Fruit fly (Drosophila melanogaster) whole organism, embryonic: ENCODE data around the gene sol.

ENCODE experiments used
- Adf1 ChIP-seq: fragments of 200-800 bp; sonication (Bioruptor generic); IDR thresholded peaks from 2 replicates; pipeline ENCODE4 v1.3.6; 2022; ENCODE audit warnings: missing biosample characterization, missing genetic modification characterization
- BtbVII ChIP-seq: fragments of 200-800 bp; sonication (Bioruptor generic); optimal IDR thresholded peaks from 3 replicates; lab custom pipeline; 2017; ENCODE audit warnings: missing biosample characterization, mild to moderate bottlenecking, missing genetic modification characterization
- CG10274 ChIP-seq: fragments of 200-800 bp; sonication (Bioruptor generic); optimal IDR thresholded peaks from 3 replicates; lab custom pipeline; 2017; ENCODE audit warnings: missing biosample characterization, mild to moderate bottlenecking, missing genetic modification characterization
- CG11085 ChIP-seq: fragments of 200-800 bp; sonication (Bioruptor generic); IDR thresholded peaks from 2 replicates; pipeline ENCODE4 v1.3.6; 2022; ENCODE audit warnings: missing biosample characterization, missing genetic modification characterization
- CG12236 ChIP-seq: fragments of 200-800 bp; sonication (Bioruptor generic); optimal IDR thresholded peaks from 2 replicates; lab custom pipeline; 2016; ENCODE audit warnings: missing biosample characterization, missing genetic modification characterization
- CG14667 ChIP-seq: fragments of 200-800 bp; sonication (Bioruptor generic); IDR thresholded peaks from 2 replicates; pipeline ENCODE4 v1.3.6; 2022; ENCODE audit warnings: missing biosample characterization, missing genetic modification characterization
- CG14710 ChIP-seq: fragments of 200-800 bp; sonication (Bioruptor generic); optimal IDR thresholded peaks from 3 replicates; lab custom pipeline; 2019; ENCODE audit warnings: missing biosample characterization, mild to moderate bottlenecking, missing genetic modification characterization, moderate library complexity
- CG1647 ChIP-seq: fragments of 200-800 bp; sonication (Bioruptor generic); optimal IDR thresholded peaks from 3 replicates; lab custom pipeline; 2016; ENCODE audit warnings: missing biosample characterization, missing genetic modification characterization
- CG16813 ChIP-seq: fragments of 200-800 bp; sonication (Bioruptor generic); IDR thresholded peaks from 3 replicates; pipeline ENCODE4 v1.3.6; 2022; ENCODE audit warnings: missing biosample characterization, missing genetic modification characterization; ENCODE audit not compliant: partially characterized antibody
- CG17802 ChIP-seq: fragments of 200-800 bp; sonication (Bioruptor generic); optimal IDR thresholded peaks from 2 replicates; lab custom pipeline; 2018; ENCODE audit warnings: missing biosample characterization, mild to moderate bottlenecking, missing genetic modification characterization, moderate library complexity
- CG18764 ChIP-seq: fragments of 200-800 bp; sonication (Bioruptor generic); optimal IDR thresholded peaks from 3 replicates; lab custom pipeline; 2016; ENCODE audit warnings: missing biosample characterization, missing genetic modification characterization
- CG2116 ChIP-seq: fragments of 200-800 bp; sonication (Bioruptor generic); optimal IDR thresholded peaks from 3 replicates; lab custom pipeline; 2018; ENCODE audit warnings: missing biosample characterization, mild to moderate bottlenecking, missing genetic modification characterization
- CG31365 ChIP-seq: fragments of 200-800 bp; sonication (Bioruptor generic); optimal IDR thresholded peaks from 2 replicates; lab custom pipeline; 2018; ENCODE audit warnings: missing biosample characterization, mild to moderate bottlenecking, missing genetic modification characterization
- CG32772 ChIP-seq: fragments of 200-800 bp; sonication (Bioruptor generic); IDR thresholded peaks from 2 replicates; pipeline ENCODE4 v1.3.6; 2022; ENCODE audit warnings: missing biosample characterization, missing genetic modification characterization
- CG33557 ChIP-seq: fragments of 200-800 bp; sonication (Bioruptor generic); optimal IDR thresholded peaks from 2 replicates; lab custom pipeline; 2019; ENCODE audit warnings: missing biosample characterization, mild to moderate bottlenecking, missing genetic modification characterization, moderate library complexity
- CG34376 ChIP-seq: fragments of 200-800 bp; sonication (Bioruptor generic); optimal IDR thresholded peaks from 2 replicates; lab custom pipeline; 2018; ENCODE audit warnings: missing biosample characterization, mild to moderate bottlenecking, missing genetic modification characterization
- CG4328 ChIP-seq: fragments of 200-800 bp; sonication (Bioruptor generic); optimal IDR thresholded peaks from 3 replicates; lab custom pipeline; 2017; ENCODE audit warnings: missing biosample characterization, missing genetic modification reagents, missing genetic modification characterization
- CG4820 ChIP-seq: fragments of 200-800 bp; sonication (Bioruptor generic); optimal IDR thresholded peaks from 3 replicates; lab custom pipeline; 2016; ENCODE audit warnings: missing biosample characterization, missing genetic modification characterization
- CG5180 ChIP-seq: fragments of 200-800 bp; sonication (Bioruptor generic); optimal IDR thresholded peaks from 3 replicates; lab custom pipeline; 2017; ENCODE audit warnings: missing biosample characterization, missing genetic modification characterization, mild to moderate bottlenecking, moderate library complexity, missing genetic modification reagents
- CG6272 ChIP-seq: fragments of 200-800 bp; sonication (Bioruptor generic); IDR thresholded peaks from 2 replicates; pipeline ENCODE4 v1.3.6; 2022; ENCODE audit warnings: missing biosample characterization, missing genetic modification characterization
- CG6791 ChIP-seq: fragments of 200-800 bp; sonication (Bioruptor generic); IDR thresholded peaks from 3 replicates; pipeline ENCODE4 v1.3.6; 2022; ENCODE audit warnings: missing biosample characterization, missing genetic modification characterization; ENCODE audit not compliant: partially characterized antibody
- CG6854 ChIP-seq: fragments of 200-800 bp; sonication (Bioruptor generic); optimal IDR thresholded peaks from 3 replicates; lab custom pipeline; 2017; ENCODE audit warnings: missing biosample characterization, mild to moderate bottlenecking, missing genetic modification characterization
- CG7372 ChIP-seq: fragments of 200-800 bp; sonication (Bioruptor generic); IDR thresholded peaks from 2 replicates; pipeline ENCODE4 v1.3.6; 2022; ENCODE audit warnings: missing biosample characterization, missing genetic modification characterization
- CG7928 ChIP-seq: fragments of 200-800 bp; sonication (Bioruptor generic); optimal IDR thresholded peaks from 2 replicates; lab custom pipeline; 2017; ENCODE audit warnings: missing biosample characterization, mild to moderate bottlenecking, missing genetic modification characterization
- CG8290 ChIP-seq, 3 experiments: fragments of 200-800 bp; sonication (Bioruptor generic); optimal IDR thresholded peaks; 2 replicates each; lab custom pipeline; 2016 to 2019; ENCODE audit warnings: missing biosample characterization in 3 of 3, missing genetic modification characterization in 3 of 3, mild to moderate bottlenecking in 2 of 3, moderate library complexity in 1 of 3
- CG8388 ChIP-seq: fragments of 200-800 bp; sonication (Bioruptor generic); optimal IDR thresholded peaks from 2 replicates; lab custom pipeline; 2019; ENCODE audit warnings: missing biosample characterization, mild to moderate bottlenecking, missing genetic modification characterization, moderate library complexity
- CG8478 ChIP-seq: fragments of >200 bp; optimal IDR thresholded peaks from 2 replicates; lab custom pipeline; 2018
- CG8944 ChIP-seq: fragments of 200-800 bp; sonication (Bioruptor generic); optimal IDR thresholded peaks from 3 replicates; lab custom pipeline; 2016; ENCODE audit warnings: missing biosample characterization, missing genetic modification characterization
- CG9797 ChIP-seq: fragments of 200-800 bp; sonication (Bioruptor generic); optimal IDR thresholded peaks from 3 replicates; lab custom pipeline; 2018; ENCODE audit warnings: missing biosample characterization, mild to moderate bottlenecking, missing genetic modification characterization
- Dip2 ChIP-seq: fragments of 200-800 bp; sonication (Bioruptor generic); IDR thresholded peaks from 2 replicates; pipeline ENCODE4 v1.3.6; 2022; ENCODE audit warnings: missing biosample characterization, missing genetic modification characterization
- Dref ChIP-seq: fragments of 200-800 bp; sonication (Bioruptor generic); IDR thresholded peaks from 2 replicates; pipeline ENCODE4 v1.3.6; 2022; ENCODE audit warnings: missing biosample characterization, missing genetic modification characterization
- Eip74EF ChIP-seq, 2 experiments: fragments of 200-800 bp in 1 of 2; fragments of >200 bp in 1 of 2; sonication (Bioruptor generic) in 1 of 2; optimal IDR thresholded peaks; 2 replicates each; lab custom pipeline; 2017 to 2019; ENCODE audit warnings: missing biosample characterization in 2 of 2, missing genetic modification characterization in 2 of 2, mild to moderate bottlenecking in 1 of 2, moderate library complexity in 1 of 2
- Fer2 ChIP-seq: fragments of 200-800 bp; sonication (Bioruptor generic); optimal IDR thresholded peaks from 2 replicates; lab custom pipeline; 2018; ENCODE audit warnings: missing biosample characterization, mild to moderate bottlenecking, missing genetic modification characterization, moderate library complexity
- H2.0 ChIP-seq: fragments of 200-800 bp; sonication (Bioruptor generic); IDR thresholded peaks from 2 replicates; pipeline ENCODE4 v1.3.6; 2022; ENCODE audit warnings: missing biosample characterization, missing genetic modification characterization
- Hr51 ChIP-seq, 2 experiments: fragments of 200-800 bp; sonication (Bioruptor generic); optimal IDR thresholded peaks; 2 replicates in 1 of 2; 3 replicates in 1 of 2; lab custom pipeline; 2016 to 2018; ENCODE audit warnings: missing biosample characterization in 2 of 2, missing genetic modification characterization in 2 of 2, mild to moderate bottlenecking in 1 of 2, moderate library complexity in 1 of 2
- Lpt ChIP-seq: fragments of >200 bp; optimal IDR thresholded peaks from 2 replicates; lab custom pipeline; 2018; ENCODE audit warnings: missing biosample characterization, missing genetic modification characterization
- Oaz ChIP-seq: fragments of 200-800 bp; sonication (Bioruptor generic); IDR thresholded peaks from 2 replicates; pipeline ENCODE4 v1.3.6; 2022; ENCODE audit warnings: missing biosample characterization, missing genetic modification characterization
- bigmax ChIP-seq: fragments of 200-800 bp; sonication (Bioruptor generic); optimal IDR thresholded peaks from 2 replicates; lab custom pipeline; 2018; ENCODE audit warnings: missing biosample characterization, mild to moderate bottlenecking, missing genetic modification characterization
- chinmo ChIP-seq: fragments of 200-800 bp; sonication (Bioruptor generic); IDR thresholded peaks from 4 replicates; pipeline ENCODE4 v1.3.6; 2022; ENCODE audit warnings: missing biosample characterization, missing genetic modification characterization; ENCODE audit not compliant: partially characterized antibody
- da ChIP-seq: fragments of 200-800 bp; sonication (Bioruptor generic); optimal IDR thresholded peaks from 2 replicates; lab custom pipeline; 2016; ENCODE audit warnings: missing biosample characterization, missing genetic modification characterization
- dan ChIP-seq: fragments of 200-800 bp; sonication (Bioruptor generic); IDR thresholded peaks from 2 replicates; pipeline ENCODE4 v1.3.6; 2022; ENCODE audit warnings: missing biosample characterization, missing genetic modification characterization
- dpn ChIP-seq, 2 experiments: fragments of 200-800 bp; sonication (Bioruptor generic); optimal IDR thresholded peaks; 3 replicates each; lab custom pipeline; 2016; ENCODE audit warnings: missing biosample characterization in 2 of 2, missing genetic modification characterization in 2 of 2
- grn ChIP-seq: fragments of 200-800 bp; sonication (Bioruptor generic); optimal IDR thresholded peaks from 3 replicates; lab custom pipeline; 2017; ENCODE audit warnings: missing biosample characterization, missing genetic modification characterization
- hkb ChIP-seq, 2 experiments: fragments of 200-800 bp in 1 of 2; fragments of >200 bp in 1 of 2; sonication (Bioruptor generic) in 1 of 2; IDR thresholded peaks in 1 of 2; optimal IDR thresholded peaks in 1 of 2; 2 replicates each; pipeline versions ENCODE4 v1.3.6 to Lab custom; 2017 to 2022; ENCODE audit warnings: missing biosample characterization in 1 of 2, missing genetic modification characterization in 1 of 2
- lab ChIP-seq: fragments of 200-800 bp; sonication (Bioruptor generic); optimal IDR thresholded peaks from 3 replicates; lab custom pipeline; 2017; ENCODE audit warnings: missing biosample characterization, missing genetic modification characterization, mild to moderate bottlenecking, moderate library complexity, missing genetic modification reagents
- pho ChIP-seq: fragments of 200-800 bp; sonication (Bioruptor generic); optimal IDR thresholded peaks from 2 replicates; lab custom pipeline; 2016; ENCODE audit warnings: missing biosample characterization, missing genetic modification characterization
- seq ChIP-seq: fragments of 200-800 bp; sonication (Bioruptor generic); IDR thresholded peaks from 2 replicates; pipeline ENCODE4 v1.3.6; 2022; ENCODE audit warnings: missing biosample characterization, missing genetic modification characterization
- sqz ChIP-seq: fragments of 200-800 bp; sonication (Bioruptor generic); optimal IDR thresholded peaks from 3 replicates; lab custom pipeline; 2018; ENCODE audit warnings: missing biosample characterization, mild to moderate bottlenecking, missing genetic modification characterization

Gene sol

DNA sequence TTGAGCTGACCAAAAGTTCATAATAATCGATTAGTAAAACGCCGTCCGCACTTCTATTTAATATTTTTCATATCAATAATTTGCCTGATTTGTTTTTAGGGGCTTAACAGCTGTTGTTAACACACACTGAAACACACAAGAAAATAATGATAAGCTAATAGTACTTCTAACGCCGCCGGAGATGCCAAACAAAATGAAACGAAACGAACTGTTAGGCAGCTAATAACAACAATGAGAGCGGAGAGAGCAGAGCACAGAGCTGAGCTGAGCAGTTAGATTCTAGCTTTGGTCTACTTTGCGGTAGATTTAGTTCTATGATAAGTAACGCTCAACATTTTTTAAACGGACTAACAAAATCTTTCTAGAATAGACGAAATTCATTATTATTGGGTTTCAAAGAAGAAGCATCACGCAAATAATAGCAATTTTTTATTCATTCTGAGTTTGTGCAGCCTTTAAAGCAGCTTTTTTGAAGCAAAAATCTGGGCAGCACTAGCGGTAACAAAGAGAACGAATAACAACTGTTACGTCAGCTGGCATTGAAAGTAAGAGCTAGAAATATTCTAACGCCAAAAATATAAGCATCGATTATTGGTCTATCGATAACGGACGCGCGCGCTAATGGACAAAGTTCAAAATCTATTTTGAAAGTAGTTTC lies 43.5 kb upstream of the sol start, which contains the start of gene Abca3 (continued):
- TF ChIP-seq dpn (GFP tag; optimal IDR thresholded peaks at IDR 0.05; lab: Kevin White, UChicago) (peak; percentile 45 to 59), seq (GFP tag; lab: Robert Waterston, UW) (no peak), lab (peak; percentile 79), CG32772 (GFP tag; lab: Robert Waterston, UW) (no peak), CG31365 (tag; lab: Kevin White, UChicago) (peak; percentile 21), CG6272 (no peak; the same call in 1 of the 2 replicates), CG10274 (GFP tag; lab: Kevin White, UChicago) (peak; percentile 13), CG6854 (GFP tag; lab: Kevin White, UChicago) (no peak), CG8478 (lab: Kevin White, UChicago) (no peak), CG8388 (GFP tag; lab: Kevin White, UChicago) (peak; percentile 54), grn (GFP tag; lab: Kevin White, UChicago) (peak; percentile 81), CG17802 (no peak), CG4820 (GFP tag; lab: Kevin White, UChicago) (no peak), dan (GFP tag; lab: Robert Waterston, UW) (no peak), CG34376 (peak; percentile 88), CG7928 (peak; percentile 33), Eip74EF (GFP tag; optimal IDR thresholded peaks at IDR 0.05; lab: Kevin White, UChicago) (peak in 1 of 2 experiments; percentile 17), CG14710 (tag; lab: Kevin White, UChicago) (peak; percentile 55), CG8944 (GFP tag; lab: Kevin White, UChicago) (peak; percentile 24), CG8290 (GFP tag; optimal IDR thresholded peaks at IDR 0.05; lab: Kevin White, UChicago) (peak; percentile 45), CG8290 (tag; optimal IDR thresholded peaks at IDR 0.05; lab: Kevin White, UChicago) (peak in 1 of 2 experiments; percentile 29), Hr51 (GFP tag; optimal IDR thresholded peaks at IDR 0.05; lab: Kevin White, UChicago) (peak in 1 of 2 experiments; percentile 8), CG11085 (GFP tag; lab: Robert Waterston, UW) (no peak), CG1647 (GFP tag; lab: Kevin White, UChicago) (peak; percentile 20), CG16813 (GFP tag; lab: Robert Waterston, UW) (no peak), BtbVII (GFP tag; lab: Kevin White, UChicago) (peak; percentile 77), chinmo (no peak), CG33557 (GFP tag; lab: Kevin White, UChicago) (peak; percentile 55), CG6791 (GFP tag; lab: Robert Waterston, UW) (0 out of 3 replicates have a peak, but pooled peaks have one; percentile 39), CG7372 (GFP tag; lab: Robert Waterston, UW) (peak; percentile 70), Adf1 (peak; percentile 22; the same call in 1 of the 2 replicates), Lpt (GFP tag; lab: Kevin White, UChicago) (no peak), H2.0 (GFP tag; lab: Robert Waterston, UW) (no peak; the same call in 1 of the 2 replicates), bigmax (no peak), Dip2 (GFP tag; lab: Robert Waterston, UW) (no peak), CG12236 (GFP tag; lab: Kevin White, UChicago) (peak; percentile 33), CG4328 (GFP tag; lab: Kevin White, UChicago) (peak; percentile 68), sqz (GFP tag; lab: Kevin White, UChicago) (peak; percentile 17), Oaz (GFP tag; lab: Robert Waterston, UW) (no peak), pho (GFP tag; lab: Kevin White, UChicago) (peak; percentile 69), CG5180 (GFP tag; lab: Kevin White, UChicago) (peak; percentile 9), hkb (optimal IDR thresholded peaks at IDR 0.05; lab: Kevin White, UChicago) (peak; percentile 47), hkb (GFP tag; IDR thresholded peaks at IDR 0.05; lab: Robert Waterston, UW) (peak; percentile 41; the same call in 1 of the 2 replicates), da (no peak), CG18764 (GFP tag; lab: Kevin White, UChicago) (peak; percentile 4), Fer2 (tag; lab: Kevin White, UChicago) (peak; percentile 74), CG9797 (GFP tag; lab: Kevin White, UChicago) (no peak), CG2116 (GFP tag; lab: Kevin White, UChicago) (peak; percentile 28), Dref (peak; percentile 69), CG14667 (GFP tag; lab: Robert Waterston, UW) (no peak)
